Worm (Caenorhabditis elegans) whole organism, early embryonic: ENCODE data around the gene ZC196.5.
"Not testable (repeated sequence)": the region's sequence is repeated elsewhere in the genome, so short reads cannot be mapped to it uniquely, and the experiment has no call there.

Source experiments
- B0310.2 ChIP-seq: sonication (generic microtip); optimal IDR thresholded peaks from 2 replicates; lab custom pipeline; 2016; ENCODE audit warnings: mild to moderate bottlenecking, missing genetic modification characterization, missing compliant biosample characterization
- F13C5.2 ChIP-seq: sonication (generic microtip); optimal IDR thresholded peaks from 2 replicates; lab custom pipeline; 2017; ENCODE audit warnings: mild to moderate bottlenecking, missing genetic modification characterization, inconsistent platforms, missing compliant biosample characterization
- aly-1 ChIP-seq: sonication (generic microtip); optimal IDR thresholded peaks from 2 replicates; lab custom pipeline; 2016; ENCODE audit warnings: missing genetic modification characterization, missing compliant biosample characterization
- ama-1 ChIP-seq: fragments of 150-350 bp; optimal IDR thresholded peaks from 2 replicates; lab custom pipeline; 2014
- ceh-13 ChIP-seq: fragments of 200-800 bp; sonication (Bioruptor generic); optimal IDR thresholded peaks from 2 replicates; lab custom pipeline; 2018; ENCODE audit warnings: mild to moderate bottlenecking, missing genetic modification characterization, missing compliant biosample characterization
- ceh-36 ChIP-seq: sonication (generic microtip); optimal IDR thresholded peaks from 2 replicates; lab custom pipeline; 2016; ENCODE audit warnings: missing genetic modification characterization, inconsistent platforms, missing compliant biosample characterization
- ets-7 ChIP-seq: sonication (generic microtip); optimal IDR thresholded peaks from 2 replicates; lab custom pipeline; 2016; ENCODE audit warnings: missing genotype, missing genetic modification characterization, missing compliant biosample characterization
- flt-1 ChIP-seq: fragments of 200-800 bp; sonication (Bioruptor generic); IDR thresholded peaks from 2 replicates; pipeline ENCODE4 v1.3.6; 2022; ENCODE audit warnings: missing genetic modification characterization, missing compliant biosample characterization
- hmbx-1 ChIP-seq: sonication (generic microtip); optimal IDR thresholded peaks from 2 replicates; lab custom pipeline; 2016; ENCODE audit warnings: mild to moderate bottlenecking, missing genetic modification characterization, missing compliant biosample characterization
- hmg-4 ChIP-seq: fragments of 200-800 bp; sonication (Bioruptor generic); optimal IDR thresholded peaks from 2 replicates; lab custom pipeline; 2018; ENCODE audit warnings: mild to moderate bottlenecking, missing genetic modification characterization, missing compliant biosample characterization
- hnd-1 ChIP-seq: sonication (generic microtip); optimal IDR thresholded peaks from 2 replicates; lab custom pipeline; 2016; ENCODE audit warnings: missing genetic modification characterization, missing compliant biosample characterization
- pes-1 ChIP-seq: fragments of 200-800 bp; sonication (Bioruptor generic); IDR thresholded peaks from 2 replicates; pipeline ENCODE4 v1.3.6; 2022; ENCODE audit warnings: missing genetic modification reagents, missing genetic modification characterization, missing compliant biosample characterization
- scrt-1 ChIP-seq: fragments of 200-800 bp; sonication (Bioruptor generic); IDR thresholded peaks from 2 replicates; pipeline ENCODE4 v1.3.6; 2022; ENCODE audit warnings: missing genetic modification characterization, missing compliant biosample characterization
- sea-1 ChIP-seq: fragments of 200-800 bp; sonication (Bioruptor generic); conservative IDR thresholded peaks from 2 replicates; pipeline ENCODE4 v1.3.6; 2022; ENCODE audit warnings: missing genetic modification characterization, missing compliant biosample characterization
- tbx-11 ChIP-seq: fragments of 200-800 bp; sonication (Bioruptor generic); IDR thresholded peaks from 2 replicates; pipeline ENCODE4 v1.3.6; 2022; ENCODE audit warnings: missing genetic modification characterization, missing compliant biosample characterization
- tbx-37 ChIP-seq: fragments of 200-800 bp; sonication (Bioruptor generic); conservative IDR thresholded peaks from 2 replicates; pipeline ENCODE4 v1.3.6; 2022; ENCODE audit warnings: missing genetic modification reagents, missing genetic modification characterization, missing compliant biosample characterization
- tra-4 ChIP-seq: sonication (generic microtip); optimal IDR thresholded peaks from 2 replicates; lab custom pipeline; 2017; ENCODE audit warnings: missing genetic modification characterization, missing compliant biosample characterization

Gene ZC196.5

ce11 chrV:8718399-8718798, 10.8 kb upstream of the ZC196.5 start:
- no peak for TF ChIP-seq tra-4 (tag; lab: Kevin White, UChicago)
- no peak for TF ChIP-seq scrt-1 (GFP tag; lab: Robert Waterston, UW)
- no peak for TF ChIP-seq tbx-37 (GFP tag; lab: Robert Waterston, UW)
- no peak for TF ChIP-seq aly-1

DNA sequence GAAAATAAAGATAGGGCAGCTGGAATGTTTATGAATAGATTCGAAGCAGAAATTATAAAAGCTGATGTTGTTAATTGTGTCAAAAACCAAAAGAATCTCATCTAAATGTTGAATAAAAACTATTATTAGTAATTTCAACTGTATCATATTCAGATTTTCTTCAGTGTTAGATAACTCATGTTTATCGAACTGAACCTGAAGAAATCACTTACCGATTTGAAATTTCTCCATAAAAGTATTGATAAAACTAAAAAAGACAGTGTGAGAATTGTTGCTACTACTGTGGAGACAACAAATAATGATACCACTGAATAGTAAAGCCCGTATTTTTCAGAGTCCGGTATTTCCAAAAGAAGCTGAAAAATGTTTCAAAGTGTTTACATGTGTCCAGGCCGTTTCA, 7.0 kb upstream of the ZC196.5 start, which contains the start of gene ZC196.8:
Gene ZC196.8 (minus strand): TSS at position 101 of the 400 bp plus-strand sequence.
- not testable (repeated sequence) for TF ChIP-seq tbx-37, pes-1, sea-1 (GFP tag; lab: Robert Waterston, UW)

DNA sequence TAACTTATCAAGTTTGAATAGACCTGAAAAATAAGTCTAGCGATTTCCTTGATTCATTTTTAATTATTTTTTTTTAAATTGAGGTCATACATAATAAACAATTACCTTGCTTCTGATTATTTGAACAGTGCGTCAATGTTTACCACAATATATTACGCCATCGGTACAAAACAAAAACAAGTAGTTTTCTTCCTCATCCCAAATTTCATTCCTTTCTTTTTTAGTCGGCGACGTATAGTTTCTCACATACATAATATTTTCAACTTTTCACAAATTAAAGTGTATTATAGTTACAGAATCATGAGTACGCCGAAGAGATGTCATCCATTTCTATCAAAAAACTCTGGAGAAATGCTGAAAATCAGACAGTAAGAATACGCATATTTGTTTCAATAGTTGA, 3.0 kb upstream of the ZC196.5 start, which contains the start of gene droe-8:
Gene droe-8 (plus strand): TSS at position 301 of the 400 bp plus-strand sequence.
- not testable (repeated sequence) for TF ChIP-seq hmbx-1; aly-1; hmg-4 (GFP tag; lab: Kevin White, UChicago)

DNA sequence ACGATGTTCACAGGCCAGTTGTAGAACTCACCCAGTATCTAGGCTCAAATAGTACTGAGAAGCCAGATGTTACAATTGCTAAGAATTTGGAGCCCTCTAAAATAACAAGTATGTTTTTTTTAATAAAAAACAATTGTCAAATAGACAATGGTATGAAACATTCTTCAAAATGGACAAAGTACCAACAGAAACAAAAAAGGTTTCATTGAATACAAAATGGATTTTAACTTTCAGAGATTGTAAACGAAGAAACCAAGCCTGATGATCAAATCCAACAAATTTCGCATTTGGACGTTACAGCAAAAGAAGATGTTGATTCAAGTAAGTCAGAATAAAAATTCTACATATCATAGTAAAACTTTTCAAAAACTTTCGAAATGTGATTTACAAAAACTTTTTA, 2.1 kb upstream of the ZC196.5 start, which contains the start of gene ZC196.9:
Gene ZC196.9 (minus strand): TSS at position 101 of the 400 bp plus-strand sequence.
- TF ChIP-seq hmg-4 (GFP tag; lab: Kevin White, UChicago) (no peak), sea-1 (GFP tag; lab: Robert Waterston, UW) (no peak), tra-4 (tag; lab: Kevin White, UChicago) (no peak), aly-1 (no peak)

ce11 chrV:8730991-8731390, 1.8 kb downstream of the ZC196.5 start:
- no peak for TF ChIP-seq ceh-36
- TF ChIP-seq flt-1 (GFP tag; lab: Robert Waterston, UW): no peak
- no peak for TF ChIP-seq sea-1 (GFP tag; lab: Robert Waterston, UW)
- no peak for TF ChIP-seq hmg-4 (GFP tag; lab: Kevin White, UChicago)
- TF ChIP-seq hnd-1 (tag; lab: Kevin White, UChicago): no peak
- no peak for TF ChIP-seq B0310.2 (tag; lab: Kevin White, UChicago)
- TF ChIP-seq hmbx-1: no peak
- no peak for TF ChIP-seq tbx-37 (GFP tag; lab: Robert Waterston, UW)
- TF ChIP-seq aly-1: no peak
- TF ChIP-seq ceh-13 (GFP tag; lab: Kevin White, UChicago): no peak
- no peak for TF ChIP-seq ama-1
- TF ChIP-seq F13C5.2 (tag; lab: Kevin White, UChicago): no peak

DNA sequence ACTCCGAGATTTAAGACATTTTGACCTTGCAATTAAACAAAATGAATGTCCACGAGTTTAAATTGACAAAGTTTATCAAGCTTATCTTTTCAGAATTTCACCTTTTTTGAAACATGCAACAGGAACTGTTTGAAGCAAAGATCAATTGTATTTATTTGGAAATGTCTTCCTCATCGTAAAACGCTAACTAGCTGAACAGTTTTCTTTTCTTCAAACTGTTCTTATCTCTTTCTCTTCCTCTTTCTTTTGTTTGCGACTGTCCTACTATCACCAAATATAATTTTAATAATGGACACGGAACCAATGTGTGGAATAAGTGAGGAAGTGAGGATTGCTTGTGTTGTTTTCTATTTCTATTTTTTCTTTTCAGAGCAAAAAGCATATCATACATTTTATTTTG, 3.7 kb downstream of the ZC196.5 start, which contains the start of gene ZC196.4:
Gene ZC196.4 (plus strand): TSS at position 173 of the 400 bp plus-strand sequence.
- TF ChIP-seq hnd-1 (tag; lab: Kevin White, UChicago) (no peak), scrt-1 (GFP tag; lab: Robert Waterston, UW) (no peak), hmg-4 (GFP tag; lab: Kevin White, UChicago) (no peak), tbx-11 (GFP tag; lab: Robert Waterston, UW) (no peak), aly-1 (no peak), ceh-36 (no peak), sea-1 (GFP tag; lab: Robert Waterston, UW) (no peak), hmbx-1 (no peak), B0310.2 (tag; lab: Kevin White, UChicago) (no peak), pes-1 (GFP tag; lab: Robert Waterston, UW) (no peak)

- TF ChIP-seq tra-4 (tag; lab: Kevin White, UChicago) (no peak), hmg-4 (GFP tag; lab: Kevin White, UChicago) (no peak), ets-7 (tag; lab: Kevin White, UChicago) (no peak), ama-1 (no peak), pes-1 (GFP tag; lab: Robert Waterston, UW) (no peak), aly-1 (no peak), scrt-1 (GFP tag; lab: Robert Waterston, UW) (no peak), hnd-1 (tag; lab: Kevin White, UChicago) (no peak), sea-1 (GFP tag; lab: Robert Waterston, UW) (no peak), tbx-37 (GFP tag; lab: Robert Waterston, UW) (no peak), flt-1 (GFP tag; lab: Robert Waterston, UW) (no peak), ceh-13 (GFP tag; lab: Kevin White, UChicago) (no peak), hmbx-1 (no peak), B0310.2 (tag; lab: Kevin White, UChicago) (no peak), F13C5.2 (tag; lab: Kevin White, UChicago) (no peak), tbx-11 (GFP tag; lab: Robert Waterston, UW) (no peak), ceh-36 (no peak)
Measured at ce11 chrV:8736369-8736768, 7.2 kb downstream of the ZC196.5 start, which contains the start of gene ZC196.3. Gene ZC196.3 (plus strand): TSS chrV:8736669.

ce11 chrV:8739136-8739535, 9.9 kb downstream of the ZC196.5 start, which contains the start of gene ZC196.2:
Gene ZC196.2 (plus strand): TSS chrV:8739436.
- TF ChIP-seq ama-1: no peak
- TF ChIP-seq sea-1 (GFP tag; lab: Robert Waterston, UW): no peak
- no peak for TF ChIP-seq pes-1 (GFP tag; lab: Robert Waterston, UW)
- no peak for TF ChIP-seq hnd-1 (tag; lab: Kevin White, UChicago)
- TF ChIP-seq tbx-11 (GFP tag; lab: Robert Waterston, UW): no peak
- TF ChIP-seq hmg-4 (GFP tag; lab: Kevin White, UChicago): no peak
- no peak for TF ChIP-seq aly-1
- TF ChIP-seq tbx-37 (GFP tag; lab: Robert Waterston, UW): no peak
- TF ChIP-seq ets-7 (tag; lab: Kevin White, UChicago): no peak
- TF ChIP-seq B0310.2 (tag; lab: Kevin White, UChicago): no peak
- no peak for TF ChIP-seq ceh-36
- TF ChIP-seq tra-4 (tag; lab: Kevin White, UChicago): no peak
